Worm (Caenorhabditis elegans) whole organism, L2 larva: ENCODE results near the gene M01F1.9.

ENCODE experiments used
- aly-2 ChIP-seq: fragments of 150-350 bp; optimal IDR thresholded peaks from 2 replicates; lab custom pipeline; 2014; ENCODE audit warnings: missing biosample characterization, missing genetic modification characterization
- ceh-82 ChIP-seq: fragments of 150-350 bp; optimal IDR thresholded peaks from 2 replicates; lab custom pipeline; 2014; ENCODE audit warnings: missing biosample characterization, missing genetic modification characterization
- gmeb-1 ChIP-seq: fragments of 150-350 bp; optimal IDR thresholded peaks from 2 replicates; lab custom pipeline; 2014; ENCODE audit warnings: missing biosample characterization, missing genetic modification characterization
- mdl-1 ChIP-seq, 2 experiments: fragments of 150-350 bp in 1 of 2; sonication (generic microtip) in 1 of 2; optimal IDR thresholded peaks; 2 replicates each; lab custom pipeline; 2017; ENCODE audit warnings: missing biosample characterization in 2 of 2, missing genetic modification characterization in 2 of 2
- nhr-237 ChIP-seq: fragments of 150-350 bp; optimal IDR thresholded peaks from 2 replicates; lab custom pipeline; 2014; ENCODE audit warnings: missing biosample characterization, missing genetic modification characterization
- unc-39 ChIP-seq: fragments of 150-350 bp; optimal IDR thresholded peaks from 2 replicates; lab custom pipeline; 2014; ENCODE audit warnings: missing biosample characterization, missing genetic modification characterization
- zag-1 ChIP-seq: fragments of 150-350 bp; optimal IDR thresholded peaks from 2 replicates; lab custom pipeline; 2014; ENCODE audit warnings: missing biosample characterization, missing genetic modification characterization

DNA sequence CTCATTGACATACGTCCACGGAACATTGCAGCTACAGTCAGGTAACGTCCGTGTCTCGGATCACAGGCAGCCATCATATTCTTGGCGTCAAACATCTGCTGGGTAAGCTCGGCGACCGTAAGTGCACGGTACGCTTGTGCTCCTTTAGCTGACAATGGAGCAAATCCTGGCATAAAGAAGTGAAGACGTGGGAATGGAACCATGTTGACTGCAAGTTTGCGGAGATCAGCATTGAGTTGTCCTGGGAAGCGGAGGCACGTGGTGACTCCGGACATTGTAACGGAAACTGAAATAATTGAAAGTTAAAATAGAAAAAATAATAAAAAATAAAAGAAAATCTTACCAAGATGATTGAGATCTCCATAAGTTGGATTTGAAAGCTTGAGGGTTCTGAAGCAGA lies 40.6 kb upstream of the M01F1.9 start:
- no peak for TF ChIP-seq zag-1 (tag; lab: Kevin White, UChicago)
- no peak for TF ChIP-seq ceh-82 (tag; lab: Kevin White, UChicago)
- TF ChIP-seq aly-2 (tag; lab: Kevin White, UChicago) = no peak
- no peak for TF ChIP-seq unc-39 (tag; lab: Kevin White, UChicago)
- TF ChIP-seq mdl-1 (tag; optimal IDR thresholded peaks at IDR 0.05; lab: Kevin White, UChicago) = no peak
- no peak for TF ChIP-seq nhr-237 (tag; lab: Kevin White, UChicago)
- no peak for TF ChIP-seq gmeb-1
